Worm (Caenorhabditis elegans) whole organism, young adult: Measurements from ENCODE around the gene srg-64.

Experiments used
- C06A6.2 ChIP-seq: fragments of 200-800 bp; sonication (Bioruptor generic); conservative IDR thresholded peaks from 2 replicates; pipeline ENCODE4 v1.3.6; 2022; ENCODE audit warnings: missing genetic modification characterization, missing compliant biosample characterization
- F10E7.11 ChIP-seq: sonication (generic microtip); optimal IDR thresholded peaks from 2 replicates; lab custom pipeline; 2017; ENCODE audit warnings: mild to moderate bottlenecking, missing genetic modification characterization, moderate library complexity, missing compliant biosample characterization
- F33H1.4 ChIP-seq: fragments of 200-800 bp; sonication (Bioruptor generic); IDR thresholded peaks from 2 replicates; pipeline ENCODE4 v1.3.6; 2022; ENCODE audit warnings: missing genetic modification reagents, missing genetic modification characterization, missing compliant biosample characterization
- F49E8.2 ChIP-seq: sonication (generic microtip); optimal IDR thresholded peaks from 3 replicates; lab custom pipeline; 2017; ENCODE audit warnings: missing genetic modification characterization, mild to moderate bottlenecking, missing compliant biosample characterization, antibody characterized with exemption, moderate library complexity; ENCODE audit not compliant: insufficient read depth
- K12H6.12 ChIP-seq: fragments of 200-800 bp; sonication (Bioruptor generic); optimal IDR thresholded peaks from 2 replicates; lab custom pipeline; 2018; ENCODE audit warnings: mild to moderate bottlenecking, missing genetic modification characterization, missing compliant biosample characterization
- T07F8.4 ChIP-seq: sonication (generic microtip); optimal IDR thresholded peaks from 2 replicates; lab custom pipeline; 2016; ENCODE audit warnings: mild to moderate bottlenecking, missing genetic modification characterization, moderate library complexity, missing compliant biosample characterization
- Y53G8AR.9 ChIP-seq: fragments of 200-800 bp; sonication (Bioruptor generic); conservative IDR thresholded peaks from 2 replicates; pipeline ENCODE4 v1.3.6; 2022; ENCODE audit warnings: missing genetic modification reagents, missing genetic modification characterization, missing compliant biosample characterization
- Y67H2A.10 ChIP-seq: fragments of 200-800 bp; sonication (Bioruptor generic); conservative IDR thresholded peaks from 2 replicates; pipeline ENCODE4 v1.3.6; 2022; ENCODE audit warnings: missing genetic modification reagents, missing genetic modification characterization, missing compliant biosample characterization
- ZK185.1 ChIP-seq: sonication (generic microtip); optimal IDR thresholded peaks from 2 replicates; lab custom pipeline; 2016; ENCODE audit warnings: mild to moderate bottlenecking, missing genetic modification characterization, missing compliant biosample characterization; ENCODE audit not compliant: poor library complexity, severe bottlenecking
- ama-1 ChIP-seq, 3 experiments: fragments of 150-350 bp in 1 of 3; sonication (generic microtip) in 2 of 3; optimal IDR thresholded peaks; 2 replicates each; lab custom pipeline; 2014 to 2018; ENCODE audit warnings: missing biosample characterization in 2 of 3, missing genetic modification characterization in 2 of 3, missing genetic modification reagents in 2 of 3
- bed-1 ChIP-seq: fragments of 200-800 bp; sonication (Bioruptor generic); IDR thresholded peaks from 2 replicates; pipeline ENCODE4 v1.3.6; 2022; ENCODE audit warnings: missing genetic modification reagents, missing genetic modification characterization, missing compliant biosample characterization
- ccch-3 ChIP-seq: fragments of 200-800 bp; sonication (Bioruptor generic); optimal IDR thresholded peaks from 2 replicates; lab custom pipeline; 2018; ENCODE audit warnings: mild to moderate bottlenecking, missing genetic modification characterization, missing compliant biosample characterization
- cebp-1 ChIP-seq, 2 experiments: fragments of 200-800 bp in 1 of 2; sonication (Bioruptor generic) in 1 of 2; sonication (generic microtip) in 1 of 2; IDR thresholded peaks in 1 of 2; optimal IDR thresholded peaks in 1 of 2; 2 replicates each; pipeline versions ENCODE4 v1.3.6 to Lab custom; 2017 to 2022; ENCODE audit warnings: missing compliant biosample characterization in 2 of 2, missing genetic modification characterization in 2 of 2, mild to moderate bottlenecking in 1 of 2, missing genetic modification reagents in 1 of 2, moderate library complexity in 1 of 2
- ceh-40 ChIP-seq: fragments of 200-800 bp; sonication (Bioruptor generic); IDR thresholded peaks from 2 replicates; pipeline ENCODE4 v1.3.6; 2022; ENCODE audit warnings: missing genetic modification characterization, missing compliant biosample characterization
- ceh-58 ChIP-seq: fragments of 200-800 bp; sonication (Bioruptor generic); IDR thresholded peaks from 2 replicates; pipeline ENCODE4 v1.3.6; 2022; ENCODE audit warnings: missing genetic modification characterization, missing compliant biosample characterization
- die-1 ChIP-seq: sonication (generic microtip); optimal IDR thresholded peaks from 2 replicates; lab custom pipeline; 2016; ENCODE audit warnings: missing genotype, mild to moderate bottlenecking, missing genetic modification characterization, missing compliant biosample characterization
- dpl-1 ChIP-seq: fragments of 150-350 bp; optimal IDR thresholded peaks from 2 replicates; lab custom pipeline; 2014; ENCODE audit warnings: missing biosample characterization, missing genetic modification reagents, missing genetic modification characterization
- ets-4 ChIP-seq: fragments of 200-800 bp; sonication (Bioruptor generic); optimal IDR thresholded peaks from 2 replicates; lab custom pipeline; 2018; ENCODE audit warnings: mild to moderate bottlenecking, missing genetic modification characterization, missing compliant biosample characterization
- him-1 ChIP-seq: sonication (generic microtip); optimal IDR thresholded peaks from 2 replicates; lab custom pipeline; 2016; ENCODE audit warnings: missing genotype, missing genetic modification reagents, missing genetic modification characterization, missing compliant biosample characterization
- hrde-1 ChIP-seq: sonication (generic microtip); optimal IDR thresholded peaks from 2 replicates; lab custom pipeline; 2016; ENCODE audit warnings: missing genetic modification characterization, mild to moderate bottlenecking, missing compliant biosample characterization, moderate library complexity, missing genotype, missing genetic modification reagents, borderline replicate concordance
- hsf-1 ChIP-seq: fragments of 200-800 bp; sonication (Bioruptor generic); IDR thresholded peaks from 2 replicates; pipeline ENCODE4 v1.3.6; 2022; ENCODE audit warnings: missing genetic modification reagents, missing genetic modification characterization, missing compliant biosample characterization
- lag-1 ChIP-seq: fragments of 200-800 bp; sonication (Bioruptor generic); IDR thresholded peaks from 2 replicates; pipeline ENCODE4 v1.3.6; 2022; ENCODE audit warnings: missing genetic modification reagents, missing genetic modification characterization, missing compliant biosample characterization
- let-526 ChIP-seq: fragments of 200-800 bp; sonication (Bioruptor generic); IDR thresholded peaks from 2 replicates; pipeline ENCODE4 v1.3.6; 2022; ENCODE audit warnings: missing genetic modification reagents, missing genetic modification characterization, missing compliant biosample characterization
- lin-35 ChIP-seq, 3 experiments: fragments of 150-350 bp in 2 of 3; sonication (generic microtip) in 1 of 3; optimal IDR thresholded peaks; 2 replicates each; lab custom pipeline; 2014 to 2018; ENCODE audit warnings: missing biosample characterization in 3 of 3, missing genetic modification characterization in 3 of 3, missing genetic modification reagents in 3 of 3
- lin-40 ChIP-seq: sonication (generic microtip); optimal IDR thresholded peaks from 2 replicates; lab custom pipeline; 2016; ENCODE audit warnings: missing genetic modification characterization, mild to moderate bottlenecking, missing compliant biosample characterization, missing genotype, missing genetic modification reagents
- lsl-1 ChIP-seq: fragments of 200-800 bp; sonication (Bioruptor generic); optimal IDR thresholded peaks from 2 replicates; lab custom pipeline; 2018; ENCODE audit warnings: mild to moderate bottlenecking, missing genetic modification characterization, moderate library complexity, missing compliant biosample characterization
- lsy-27 ChIP-seq: sonication (generic microtip); optimal IDR thresholded peaks from 2 replicates; lab custom pipeline; 2017; ENCODE audit warnings: missing genetic modification characterization, mild to moderate bottlenecking, missing compliant biosample characterization, antibody characterized with exemption, missing genotype, borderline replicate concordance; ENCODE audit not compliant: insufficient read depth
- madf-10 ChIP-seq: sonication (generic microtip); optimal IDR thresholded peaks from 2 replicates; lab custom pipeline; 2016; ENCODE audit warnings: mild to moderate bottlenecking, missing genetic modification characterization, missing compliant biosample characterization
- mcd-1 ChIP-seq: fragments of 200-800 bp; sonication (Bioruptor generic); IDR thresholded peaks from 2 replicates; pipeline ENCODE4 v1.3.6; 2022; ENCODE audit warnings: missing genetic modification reagents, missing genetic modification characterization, missing compliant biosample characterization
- mel-28 ChIP-seq: sonication (generic microtip); optimal IDR thresholded peaks from 2 replicates; lab custom pipeline; 2016; ENCODE audit warnings: borderline replicate concordance, mild to moderate bottlenecking, missing genetic modification characterization, missing compliant biosample characterization
- mes-4 ChIP-seq: sonication (generic microtip); optimal IDR thresholded peaks from 2 replicates; lab custom pipeline; 2016; ENCODE audit warnings: missing genotype, missing genetic modification characterization, missing compliant biosample characterization
- nfya-1 ChIP-seq: sonication (generic microtip); optimal IDR thresholded peaks from 2 replicates; lab custom pipeline; 2017; ENCODE audit warnings: antibody characterized with exemption, missing compliant biosample characterization, missing genetic modification characterization, borderline replicate concordance; ENCODE audit not compliant: insufficient read depth
- nfya-2 ChIP-seq: fragments of 200-800 bp; sonication (Bioruptor generic); IDR thresholded peaks from 2 replicates; pipeline ENCODE4 v1.3.6; 2022; ENCODE audit warnings: missing genetic modification reagents, missing genetic modification characterization, missing compliant biosample characterization
- nfyb-1 ChIP-seq: fragments of 200-800 bp; sonication (Bioruptor generic); IDR thresholded peaks from 2 replicates; pipeline ENCODE4 v1.3.6; 2022; ENCODE audit warnings: missing genetic modification reagents, missing genetic modification characterization, missing compliant biosample characterization
- nhr-179 ChIP-seq: sonication (generic microtip); optimal IDR thresholded peaks from 2 replicates; lab custom pipeline; 2016; ENCODE audit warnings: mild to moderate bottlenecking, missing genetic modification characterization, missing compliant biosample characterization
- pha-4 ChIP-seq: fragments of 150-350 bp; sonication (generic microtip); optimal IDR thresholded peaks from 2 replicates; lab custom pipeline; 2014; ENCODE audit warnings: missing biosample characterization, missing genetic modification reagents, missing genetic modification characterization
- rpc-1 ChIP-seq, 2 experiments: fragments of 150-350 bp in 1 of 2; sonication (generic microtip) in 1 of 2; optimal IDR thresholded peaks; 2 replicates each; lab custom pipeline; 2014 to 2018; ENCODE audit warnings: missing biosample characterization in 1 of 2, missing genetic modification characterization in 1 of 2, missing genetic modification reagents in 1 of 2, missing genotype in 1 of 2
- sptf-2 ChIP-seq: fragments of 200-800 bp; sonication (Bioruptor generic); optimal IDR thresholded peaks from 2 replicates; lab custom pipeline; 2018; ENCODE audit warnings: mild to moderate bottlenecking, missing genetic modification characterization, missing compliant biosample characterization
- unc-130 ChIP-seq: sonication (generic microtip); optimal IDR thresholded peaks from 2 replicates; lab custom pipeline; 2016; ENCODE audit warnings: missing genetic modification reagents, missing genetic modification characterization, missing compliant biosample characterization
- zfh-2 ChIP-seq: fragments of 200-800 bp; sonication (Bioruptor generic); conservative IDR thresholded peaks from 2 replicates; pipeline ENCODE4 v1.3.6; 2022; ENCODE audit warnings: missing genetic modification reagents, missing genetic modification characterization, missing compliant biosample characterization
- zim-3 ChIP-seq: sonication (generic microtip); optimal IDR thresholded peaks from 2 replicates; lab custom pipeline; 2017; ENCODE audit warnings: mild to moderate bottlenecking, missing genetic modification characterization, moderate library complexity, missing compliant biosample characterization
- ztf-22 ChIP-seq: fragments of 200-800 bp; sonication (Bioruptor generic); optimal IDR thresholded peaks from 2 replicates; lab custom pipeline; 2018; ENCODE audit warnings: mild to moderate bottlenecking, missing genetic modification characterization, moderate library complexity, missing compliant biosample characterization
- ztf-25 ChIP-seq: fragments of 200-800 bp; sonication (Bioruptor generic); IDR thresholded peaks from 2 replicates; pipeline ENCODE4 v1.3.6; 2022; ENCODE audit warnings: missing genetic modification reagents, missing genetic modification characterization, missing compliant biosample characterization
- ztf-3 ChIP-seq: fragments of 200-800 bp; sonication (Bioruptor generic); optimal IDR thresholded peaks from 2 replicates; lab custom pipeline; 2018; ENCODE audit warnings: mild to moderate bottlenecking, missing genetic modification characterization, missing compliant biosample characterization

Gene srg-64

ce11 chrX:15706108-15706676 lies 34.2 kb downstream of the srg-64 start (continued):
- TF ChIP-seq lsl-1 (GFP tag; lab: Kevin White, UChicago) (no peak), T07F8.4 (tag; lab: Kevin White, UChicago) (no peak), hsf-1 (GFP tag; lab: Robert Waterston, UW) (no peak), F33H1.4 (no peak), lin-35 (GFP tag; optimal IDR thresholded peaks at IDR 0.05; lab: Kevin White, UChicago) (no peak), ceh-40 (GFP tag; lab: Robert Waterston, UW) (no peak), sptf-2 (no peak), ccch-3 (GFP tag; lab: Kevin White, UChicago) (no peak), nhr-179 (tag; lab: Kevin White, UChicago) (no peak), ztf-3 (no peak), Y53G8AR.9 (GFP tag; lab: Robert Waterston, UW) (no peak), lin-40 (tag; lab: Kevin White, UChicago) (peak; percentile 82), ets-4 (no peak)

ce11 chrX:15704579-15705110 lies 35.8 kb downstream of the srg-64 start:
- TF ChIP-seq madf-10 = no peak
- peak; percentile 49; the same call in 1 of the 2 replicates for TF ChIP-seq nfyb-1 (GFP tag; lab: Robert Waterston, UW)
- TF ChIP-seq ztf-25 (GFP tag; lab: Robert Waterston, UW) = no peak
- TF ChIP-seq zim-3 (tag; lab: Kevin White, UChicago) = no peak
- no peak for TF ChIP-seq F10E7.11 (tag; lab: Kevin White, UChicago)
- no peak for TF ChIP-seq dpl-1 (GFP tag; lab: Kevin White, UChicago)
- no peak for TF ChIP-seq nfya-1
- TF ChIP-seq die-1 (tag; lab: Kevin White, UChicago) = no peak
- no peak for TF ChIP-seq ceh-58 (GFP tag; lab: Robert Waterston, UW)
- TF ChIP-seq ztf-22 = peak; percentile 18
- TF ChIP-seq him-1 (tag; lab: Kevin White, UChicago) = no peak
- TF ChIP-seq unc-130 (GFP tag; lab: Kevin White, UChicago) = no peak
- peak; percentile 25 for TF ChIP-seq K12H6.12
- TF ChIP-seq bed-1 = no peak
- TF ChIP-seq zfh-2 (GFP tag; lab: Robert Waterston, UW) = no peak
- TF ChIP-seq lin-35 (GFP tag; optimal IDR thresholded peaks at IDR 0.05; lab: Kevin White, UChicago) = no peak
- no peak for TF ChIP-seq rpc-1 (optimal IDR thresholded peaks at IDR 0.05; lab: Kevin White, UChicago)
- no peak for TF ChIP-seq rpc-1 (tag; optimal IDR thresholded peaks at IDR 0.05; lab: Kevin White, UChicago)
- no peak for TF ChIP-seq mel-28 (tag; lab: Kevin White, UChicago)
- no peak for TF ChIP-seq lsy-27
- TF ChIP-seq lag-1 = no peak
- TF ChIP-seq ama-1 (optimal IDR thresholded peaks at IDR 0.05; lab: Kevin White, UChicago) = no peak
- no peak for TF ChIP-seq ama-1 (GFP tag; optimal IDR thresholded peaks at IDR 0.05; lab: Kevin White, UChicago)
- no peak for TF ChIP-seq C06A6.2 (GFP tag; lab: Robert Waterston, UW)
- TF ChIP-seq let-526 (GFP tag; lab: Robert Waterston, UW) = no peak
- no peak for TF ChIP-seq mcd-1 (GFP tag; lab: Robert Waterston, UW)
- TF ChIP-seq pha-4 (tag; lab: Kevin White, UChicago) = no peak
- no peak for TF ChIP-seq cebp-1 (GFP tag; IDR thresholded peaks at IDR 0.05; lab: Robert Waterston, UW)
- peak; percentile 3 for TF ChIP-seq cebp-1 (tag; optimal IDR thresholded peaks at IDR 0.05; lab: Kevin White, UChicago)
- TF ChIP-seq F49E8.2 (tag; lab: Kevin White, UChicago) = no peak
- peak; percentile 39 for TF ChIP-seq lin-40 (tag; lab: Kevin White, UChicago)
- no peak for TF ChIP-seq hrde-1 (tag; lab: Kevin White, UChicago)
- TF ChIP-seq nfya-2 = no peak
- TF ChIP-seq ztf-3 = no peak
- TF ChIP-seq mes-4 (tag; lab: Kevin White, UChicago) = no peak
- no peak for TF ChIP-seq ZK185.1 (tag; lab: Kevin White, UChicago)
- no peak for TF ChIP-seq Y67H2A.10 (GFP tag; lab: Robert Waterston, UW)
